Fruit fly (Drosophila melanogaster): ENCODE measurements around the gene ftz-f1.

DNA sequence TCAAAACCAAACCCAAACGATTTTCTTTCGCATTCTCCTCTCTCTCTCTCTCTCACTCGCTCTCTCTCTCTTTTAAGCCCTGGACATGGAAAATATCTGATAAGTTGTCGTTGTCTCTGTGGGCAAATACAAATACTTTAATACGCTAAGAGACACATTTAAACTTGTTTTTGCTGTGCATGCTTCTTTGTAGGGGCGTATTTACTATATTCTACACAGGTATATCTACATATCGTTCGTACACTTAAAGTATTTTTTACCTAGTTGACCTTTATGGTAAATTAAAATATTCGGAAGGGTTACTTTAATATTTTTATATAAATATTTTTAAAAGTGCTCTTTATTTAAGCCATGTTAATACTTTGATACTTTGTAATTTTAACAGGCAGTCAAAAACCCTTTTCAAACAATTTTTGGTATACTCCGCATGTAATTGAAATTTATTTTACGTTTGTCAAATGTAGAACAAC is 45.2 kb upstream of the ftz-f1 start:
- no peak for TF ChIP-seq CG10348 (GFP tag; IDR thresholded peaks at IDR 0.05)
- TF ChIP-seq CG13204 (GFP tag; optimal IDR thresholded peaks at IDR 0.05): no peak
- TF ChIP-seq CG8301 (tag; optimal IDR thresholded peaks at IDR 0.05): no peak
